Fruit fly (Drosophila melanogaster) S2 (cell line): ENCODE results near the gene Tsc1.

ENCODE experiments used
- CG8478 ChIP-seq: fragments of >200 bp; optimal IDR thresholded peaks from 2 replicates; lab custom pipeline; 2018
- CTCF ChIP-seq, 2 experiments: fragments of >200 bp; optimal IDR thresholded peaks; 2 replicates each; lab custom pipeline; 2018

DNA sequence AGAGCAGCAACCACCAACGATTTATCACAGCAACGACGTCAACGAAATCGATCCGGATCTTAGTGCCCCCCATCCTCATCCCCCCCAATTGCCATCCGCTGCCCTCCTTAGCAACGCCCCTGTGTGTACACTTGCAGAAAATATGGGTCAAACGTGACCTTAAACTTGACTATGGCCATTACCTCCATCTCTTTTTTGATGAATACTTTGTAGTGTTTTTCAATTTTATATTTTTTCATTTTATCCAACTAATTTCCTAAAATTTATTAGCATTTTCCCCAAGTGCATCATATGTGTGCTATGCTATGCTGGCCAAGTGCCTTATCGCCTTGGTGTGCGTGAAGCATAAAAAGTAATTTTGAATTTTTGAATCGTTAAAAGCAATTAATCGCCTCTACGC lies 12.9 kb downstream of the Tsc1 start:
- no peak for TF ChIP-seq CG8478 (lab: Kevin White, UChicago)
- TF ChIP-seq CTCF (optimal IDR thresholded peaks at IDR 0.05; lab: Kevin White, UChicago) = no peak
